Worm (Caenorhabditis elegans) whole organism, mixed stage, embryonic: ENCODE measurements around the gene Y41D4A.3.

Source experiments
- cnd-1 ChIP-seq: fragments of 200-800 bp; sonication (Bioruptor generic); optimal IDR thresholded peaks from 2 replicates; lab custom pipeline; 2018; ENCODE audit warnings: mild to moderate bottlenecking, missing genetic modification characterization, missing compliant biosample characterization
- elt-3 ChIP-seq: fragments of 150-350 bp; optimal IDR thresholded peaks from 2 replicates; lab custom pipeline; 2014; ENCODE audit warnings: missing biosample characterization, missing genetic modification characterization
- flh-1 ChIP-seq: fragments of 200-800 bp; sonication (Bioruptor generic); optimal IDR thresholded peaks from 2 replicates; lab custom pipeline; 2018; ENCODE audit warnings: mild to moderate bottlenecking, missing genetic modification characterization, moderate library complexity, missing compliant biosample characterization
- hlh-1 ChIP-seq: fragments of 150-350 bp; optimal IDR thresholded peaks from 2 replicates; lab custom pipeline; 2014; ENCODE audit warnings: missing biosample characterization, missing genetic modification reagents, missing genetic modification characterization
- lin-13 ChIP-seq: fragments of 150-350 bp; optimal IDR thresholded peaks from 2 replicates; lab custom pipeline; 2014; ENCODE audit warnings: missing biosample characterization, missing genetic modification characterization
- lsy-2 ChIP-seq: fragments of 150-350 bp; optimal IDR thresholded peaks from 2 replicates; lab custom pipeline; 2014; ENCODE audit warnings: missing biosample characterization, missing genetic modification characterization
- mep-1 ChIP-seq: fragments of 150-350 bp; optimal IDR thresholded peaks from 2 replicates; lab custom pipeline; 2017; ENCODE audit warnings: missing biosample characterization, missing genetic modification reagents, missing genetic modification characterization, inconsistent platforms
- mls-2 ChIP-seq: sonication (generic microtip); optimal IDR thresholded peaks from 2 replicates; lab custom pipeline; 2016; ENCODE audit warnings: mild to moderate bottlenecking, missing genetic modification characterization, moderate library complexity, missing compliant biosample characterization
- nhr-12 ChIP-seq: fragments of 150-350 bp; optimal IDR thresholded peaks from 2 replicates; lab custom pipeline; 2014; ENCODE audit warnings: missing biosample characterization, missing genetic modification characterization
- nhr-2 ChIP-seq: fragments of 150-350 bp; optimal IDR thresholded peaks from 2 replicates; lab custom pipeline; 2014; ENCODE audit warnings: missing biosample characterization, missing genetic modification characterization
- pha-4 ChIP-seq: fragments of 150-350 bp; optimal IDR thresholded peaks from 2 replicates; lab custom pipeline; 2018; ENCODE audit warnings: missing biosample characterization, missing genetic modification reagents, missing genetic modification characterization
- sem-2 ChIP-seq: fragments of 200-800 bp; sonication (Bioruptor generic); optimal IDR thresholded peaks from 2 replicates; lab custom pipeline; 2018; ENCODE audit warnings: mild to moderate bottlenecking, missing genetic modification characterization, missing compliant biosample characterization
- unc-62 ChIP-seq: fragments of 150-350 bp; optimal IDR thresholded peaks from 2 replicates; lab custom pipeline; 2014; ENCODE audit warnings: missing biosample characterization, missing genetic modification reagents, missing genetic modification characterization

DNA sequence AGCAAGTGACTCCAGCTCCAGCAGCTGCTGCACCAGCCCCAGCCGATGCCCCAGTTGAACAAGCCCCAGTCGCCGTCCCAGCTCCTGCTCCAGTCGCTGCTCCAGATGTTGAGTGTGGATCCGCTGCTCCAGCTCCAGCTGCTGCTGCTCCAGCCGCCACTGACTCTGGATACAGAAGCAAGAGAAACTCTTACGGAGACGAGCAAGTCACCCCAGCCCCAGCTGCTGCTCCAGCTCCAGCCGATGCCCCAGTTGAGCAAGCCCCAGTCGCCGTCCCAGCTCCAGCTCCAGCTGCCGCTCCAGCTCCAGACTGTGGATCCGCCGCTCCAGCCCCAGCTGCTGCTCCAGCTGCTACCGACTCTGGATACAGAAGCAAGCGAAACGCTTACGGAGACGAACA is 32.0 kb upstream of the Y41D4A.3 start:
- TF ChIP-seq pha-4 (tag; lab: Kevin White, UChicago) (no peak), mls-2 (tag; lab: Kevin White, UChicago) (no peak), sem-2 (GFP tag; lab: Kevin White, UChicago) (no peak), lin-13 (tag; lab: Kevin White, UChicago) (no peak), elt-3 (tag; lab: Kevin White, UChicago) (no peak), cnd-1 (no peak), hlh-1 (no peak), unc-62 (GFP tag; lab: Kevin White, UChicago) (no peak), lsy-2 (tag; lab: Kevin White, UChicago) (no peak), nhr-12 (tag; lab: Kevin White, UChicago) (no peak), mep-1 (tag; lab: Kevin White, UChicago) (no peak), flh-1 (GFP tag; lab: Kevin White, UChicago) (no peak), nhr-2 (tag; lab: Kevin White, UChicago) (no peak)
